Fruit fly (Drosophila melanogaster): ENCODE data around the gene CG9593.
A peak's percentile ranks its signal among the peaks of the same experiment; 100 is the strongest.

The CG9593 gene

dm6 chr3R:15793372-15793802 is 8.7 kb upstream of the CG9593 start, which contains the start of gene nsl1 (continued):
- TF ChIP-seq Fer2 (tag; optimal IDR thresholded peaks at IDR 0.05) (peak; percentile 12), CG31365 (tag; optimal IDR thresholded peaks at IDR 0.05) (no peak), ase (GFP tag; IDR thresholded peaks at IDR 0.05) (0 out of 3 replicates have a peak, but pooled peaks have one; percentile 25), Deaf1 (tag; optimal IDR thresholded peaks at IDR 0.05) (peak; percentile 78), Ada2b (GFP tag; IDR thresholded peaks at IDR 0.05) (no peak), Rfx (GFP tag; IDR thresholded peaks at IDR 0.05) (peak; percentile 56; the same call in 1 of the 2 replicates), Aef1 (GFP tag; IDR thresholded peaks at IDR 0.05) (0 out of 3 replicates have a peak, but pooled peaks have one; percentile 18), slou (GFP tag; optimal IDR thresholded peaks at IDR 0.05) (peak; percentile 7), emc (GFP tag; optimal IDR thresholded peaks at IDR 0.05) (no peak), Doc2 (GFP tag; IDR thresholded peaks at IDR 0.05) (no peak), CG4820 (GFP tag; optimal IDR thresholded peaks at IDR 0.05) (peak; percentile 14), tap (tag; optimal IDR thresholded peaks at IDR 0.05) (peak; percentile 8), CG6272 (GFP tag; IDR thresholded peaks at IDR 0.05) (peak; percentile 63), CG12942 (GFP tag; optimal IDR thresholded peaks at IDR 0.05) (peak; percentile 39), ftz-f1 (GFP tag; optimal IDR thresholded peaks at IDR 0.05) (peak; percentile 44), Abd-B (GFP tag; optimal IDR thresholded peaks at IDR 0.05) (peak; percentile 1), trh (GFP tag; optimal IDR thresholded peaks at IDR 0.05) (no peak), CG13287 (GFP tag; IDR thresholded peaks at IDR 0.05; ENCODE audit: partially characterized antibody) (peak; percentile 96), pan (optimal IDR thresholded peaks at IDR 0.05) (no peak), pan (GFP tag; optimal IDR thresholded peaks at IDR 0.05 in 1 of 2, IDR thresholded peaks at IDR 0.05 in 1 of 2) (peak in 1 of 2 experiments; percentile 41), Optix (GFP tag; IDR thresholded peaks at IDR 0.05) (peak; percentile 41; the same call in 1 of the 3 replicates), Lhr (GFP tag; optimal IDR thresholded peaks at IDR 0.05) (peak; percentile 58), phol (tag; optimal IDR thresholded peaks at IDR 0.05) (peak; percentile 62), dpn (GFP tag; optimal IDR thresholded peaks at IDR 0.05) (peak in 1 of 2 experiments; percentile 37), Dbx (GFP tag; IDR thresholded peaks at IDR 0.05) (0 out of 3 replicates have a peak, but pooled peaks have one; percentile 40), E2f2 (GFP tag; IDR thresholded peaks at IDR 0.05) (peak; percentile 61), bcd (GFP tag; optimal IDR thresholded peaks at IDR 0.05) (peak; percentile 48), CG12155 (GFP tag; optimal IDR thresholded peaks at IDR 0.05) (peak; percentile 97), CG31388 (GFP tag; optimal IDR thresholded peaks at IDR 0.05) (no peak), CG1792 (GFP tag; optimal IDR thresholded peaks at IDR 0.05) (no peak), sr (GFP tag; IDR thresholded peaks at IDR 0.05) (no peak), CG1233 (GFP tag; optimal IDR thresholded peaks at IDR 0.05) (peak; percentile 11), hkb (optimal IDR thresholded peaks at IDR 0.05) (peak; percentile 67), hkb (GFP tag; IDR thresholded peaks at IDR 0.05) (0 out of 2 replicates have a peak, but pooled peaks have one; percentile 11), gfzf (GFP tag; optimal IDR thresholded peaks at IDR 0.05) (peak; percentile 7), CG4617 (GFP tag; optimal IDR thresholded peaks at IDR 0.05; ENCODE audit: borderline replicate concordance) (peak; percentile 40), D19A (tag; optimal IDR thresholded peaks at IDR 0.05) (peak; percentile 38), chif (GFP tag; optimal IDR thresholded peaks at IDR 0.05) (no peak), Neu2 (GFP tag; optimal IDR thresholded peaks at IDR 0.05; ENCODE audit: borderline replicate concordance) (no peak), eve (GFP tag; optimal IDR thresholded peaks at IDR 0.05) (no peak), insv (GFP tag; optimal IDR thresholded peaks at IDR 0.05) (peak in 1 of 2 experiments; percentile 17), pzg (GFP tag; optimal IDR thresholded peaks at IDR 0.05) (peak; percentile 93), CG42726 (GFP tag; IDR thresholded peaks at IDR 0.05; ENCODE audit: partially characterized antibody) (peak; percentile 94), CG9932 (GFP tag; IDR thresholded peaks at IDR 0.05) (peak; percentile 61), stc (GFP tag; IDR thresholded peaks at IDR 0.05) (no peak), CG3995 (GFP tag; optimal IDR thresholded peaks at IDR 0.05) (peak; percentile 65), CG10267 (tag; optimal IDR thresholded peaks at IDR 0.05) (peak; percentile 74), pb (GFP tag; optimal IDR thresholded peaks at IDR 0.05) (no peak), CG11456 (GFP tag; IDR thresholded peaks at IDR 0.05) (peak; percentile 32; the same call in 1 of the 3 replicates), CG34376 (GFP tag; optimal IDR thresholded peaks at IDR 0.05) (peak; percentile 8), CG2116 (GFP tag; optimal IDR thresholded peaks at IDR 0.05) (peak; percentile 94)
